Fruit fly (Drosophila melanogaster): ENCODE data around the gene drm.

DNA sequence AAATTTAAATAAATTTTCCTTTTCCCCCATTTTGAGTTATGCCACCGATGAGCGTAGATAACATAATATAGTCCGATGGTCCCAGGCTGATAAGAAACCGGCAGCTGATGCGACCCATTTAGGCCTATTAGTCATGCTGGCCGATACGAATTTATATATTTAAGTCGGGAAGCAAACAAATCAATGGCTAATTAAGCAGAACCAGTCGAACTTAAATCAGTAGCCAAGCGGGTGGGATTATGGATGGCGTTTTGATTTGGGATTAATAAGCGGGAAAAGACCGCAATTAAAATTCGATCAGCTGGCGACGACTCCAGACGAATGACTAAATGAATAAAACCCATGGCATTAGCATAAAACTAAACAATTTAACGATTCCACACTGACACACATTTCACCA lies 17.9 kb downstream of the drm start:
- no peak for TF ChIP-seq N (GFP tag; optimal IDR thresholded peaks at IDR 0.05)
- TF ChIP-seq psq (GFP tag; optimal IDR thresholded peaks at IDR 0.05) = no peak
- no peak for TF ChIP-seq h (GFP tag; optimal IDR thresholded peaks at IDR 0.05)
- no peak for TF ChIP-seq CG32264 (GFP tag; optimal IDR thresholded peaks at IDR 0.05)
- no peak for TF ChIP-seq lola (GFP tag; optimal IDR thresholded peaks at IDR 0.05)
